Fruit fly (Drosophila melanogaster) whole organism, prepupa: ENCODE results near the gene Gr93b.
A peak's percentile ranks its signal among the peaks of the same experiment; 100 is the strongest.

Source experiments
- Blimp-1 ChIP-seq: fragments of 200-800 bp; sonication (Bioruptor generic); optimal IDR thresholded peaks from 3 replicates; lab custom pipeline; 2017; ENCODE audit warnings: missing biosample characterization, missing genetic modification characterization, mild to moderate bottlenecking, moderate library complexity, missing genetic modification reagents
- CG10631 ChIP-seq: fragments of 200-800 bp; sonication (Bioruptor generic); optimal IDR thresholded peaks from 2 replicates; lab custom pipeline; 2016; ENCODE audit warnings: missing biosample characterization, missing genetic modification characterization
- CG11294 ChIP-seq: fragments of 200-800 bp; sonication (Bioruptor generic); IDR thresholded peaks from 2 replicates; pipeline ENCODE4 v1.3.6; 2022; ENCODE audit warnings: missing biosample characterization, missing genetic modification characterization
- CG15336 ChIP-seq: fragments of 200-800 bp; sonication (Bioruptor generic); IDR thresholded peaks from 2 replicates; pipeline ENCODE4 v1.3.6; 2022; ENCODE audit warnings: missing biosample characterization, missing genetic modification characterization
- CG1621 ChIP-seq: fragments of 200-800 bp; sonication (Bioruptor generic); optimal IDR thresholded peaks from 3 replicates; lab custom pipeline; 2018; ENCODE audit warnings: missing biosample characterization, mild to moderate bottlenecking, missing genetic modification characterization
- CG31627 ChIP-seq: fragments of 200-800 bp; sonication (Bioruptor generic); optimal IDR thresholded peaks from 3 replicates; lab custom pipeline; 2016; ENCODE audit warnings: missing biosample characterization, missing genetic modification characterization
- CG32006 ChIP-seq: fragments of 200-800 bp; sonication (Bioruptor generic); optimal IDR thresholded peaks from 3 replicates; lab custom pipeline; 2017; ENCODE audit warnings: missing biosample characterization, mild to moderate bottlenecking, missing genetic modification characterization
- CG34406 ChIP-seq: fragments of 200-800 bp; sonication (Bioruptor generic); optimal IDR thresholded peaks from 3 replicates; lab custom pipeline; 2016; ENCODE audit warnings: missing biosample characterization, missing genetic modification characterization
- CG3919 ChIP-seq: fragments of 200-800 bp; sonication (Bioruptor generic); optimal IDR thresholded peaks from 3 replicates; lab custom pipeline; 2016; ENCODE audit warnings: missing biosample characterization, missing genetic modification characterization
- CG4318 ChIP-seq: fragments of 200-800 bp; sonication (Bioruptor generic); optimal IDR thresholded peaks from 3 replicates; lab custom pipeline; 2017; ENCODE audit warnings: missing biosample characterization, mild to moderate bottlenecking, missing genetic modification characterization
- CG6163 ChIP-seq: fragments of 200-800 bp; sonication (Bioruptor generic); IDR thresholded peaks from 3 replicates; pipeline ENCODE4 v1.3.6; 2022; ENCODE audit warnings: missing biosample characterization, missing genetic modification characterization
- CG6276 ChIP-seq: fragments of 200-800 bp; sonication (Bioruptor generic); optimal IDR thresholded peaks from 2 replicates; lab custom pipeline; 2017; ENCODE audit warnings: missing biosample characterization, mild to moderate bottlenecking, missing genetic modification characterization
- CG6792 ChIP-seq: fragments of 200-800 bp; sonication (Bioruptor generic); optimal IDR thresholded peaks from 3 replicates; lab custom pipeline; 2016; ENCODE audit warnings: missing biosample characterization, missing genetic modification characterization
- CG6854 ChIP-seq: fragments of 200-800 bp; sonication (Bioruptor generic); optimal IDR thresholded peaks from 2 replicates; lab custom pipeline; 2017; ENCODE audit warnings: missing biosample characterization, mild to moderate bottlenecking, missing genetic modification characterization
- CG7368 ChIP-seq: fragments of 200-800 bp; sonication (Bioruptor generic); optimal IDR thresholded peaks from 3 replicates; lab custom pipeline; 2016; ENCODE audit warnings: missing biosample characterization, missing genetic modification characterization
- CG8119 ChIP-seq: fragments of 200-800 bp; sonication (Bioruptor generic); IDR thresholded peaks from 3 replicates; pipeline ENCODE4 v1.3.6; 2022; ENCODE audit warnings: missing biosample characterization, missing genetic modification characterization
- CG8319 ChIP-seq: fragments of 200-800 bp; sonication (Bioruptor generic); optimal IDR thresholded peaks from 3 replicates; lab custom pipeline; 2016; ENCODE audit warnings: missing biosample characterization, missing genetic modification characterization
- CG8632 ChIP-seq: fragments of 200-800 bp; sonication (Bioruptor generic); optimal IDR thresholded peaks from 3 replicates; lab custom pipeline; 2016; ENCODE audit warnings: missing biosample characterization, missing genetic modification characterization
- Eip75B ChIP-seq: fragments of 200-800 bp; sonication (Bioruptor generic); optimal IDR thresholded peaks from 3 replicates; lab custom pipeline; 2016; ENCODE audit warnings: missing biosample characterization, missing genetic modification characterization
- Eip78C ChIP-seq: fragments of 200-800 bp; sonication (Bioruptor generic); peaks from one replicate; lab custom pipeline; 2016; ENCODE audit warnings: missing biosample characterization, missing genetic modification characterization
- Eip93F ChIP-seq: fragments of 200-800 bp; sonication (Bioruptor generic); optimal IDR thresholded peaks from 2 replicates; lab custom pipeline; 2016; ENCODE audit warnings: missing biosample characterization, mild to moderate bottlenecking, missing genetic modification characterization
- Hr38 ChIP-seq: sonication (Bioruptor generic); optimal IDR thresholded peaks from 2 replicates; lab custom pipeline; 2016; ENCODE audit warnings: missing biosample characterization, missing genetic modification characterization
- Met ChIP-seq: fragments of 200-800 bp; sonication (Bioruptor generic); optimal IDR thresholded peaks from 3 replicates; lab custom pipeline; 2016; ENCODE audit warnings: missing biosample characterization, missing genetic modification characterization
- OdsH ChIP-seq: fragments of 200-800 bp; sonication (Bioruptor generic); optimal IDR thresholded peaks from 3 replicates; lab custom pipeline; 2016; ENCODE audit warnings: missing biosample characterization, missing genetic modification characterization
- Smox ChIP-seq: fragments of 200-800 bp; sonication (Bioruptor generic); optimal IDR thresholded peaks from 3 replicates; lab custom pipeline; 2016; ENCODE audit warnings: missing biosample characterization, missing genetic modification characterization
- Sox102F ChIP-seq: fragments of 200-800 bp; sonication (Bioruptor generic); optimal IDR thresholded peaks from 2 replicates; lab custom pipeline; 2016; ENCODE audit warnings: missing biosample characterization, mild to moderate bottlenecking, missing genetic modification characterization
- Sox15 ChIP-seq: fragments of 200-800 bp; sonication (Bioruptor generic); optimal IDR thresholded peaks from 3 replicates; lab custom pipeline; 2016; ENCODE audit warnings: missing biosample characterization, missing genetic modification characterization
- achi ChIP-seq: fragments of 200-800 bp; sonication (Bioruptor generic); optimal IDR thresholded peaks from 3 replicates; lab custom pipeline; 2016; ENCODE audit warnings: missing biosample characterization, missing genetic modification characterization
- acj6 ChIP-seq: fragments of 200-800 bp; sonication (Bioruptor generic); optimal IDR thresholded peaks from 3 replicates; lab custom pipeline; 2016; ENCODE audit warnings: missing biosample characterization, missing genetic modification characterization
- cyc ChIP-seq: fragments of 200-800 bp; sonication (Bioruptor generic); optimal IDR thresholded peaks from 3 replicates; lab custom pipeline; 2016; ENCODE audit warnings: missing biosample characterization, missing genetic modification characterization
- dac ChIP-seq: fragments of 200-800 bp; sonication (Bioruptor generic); optimal IDR thresholded peaks from 2 replicates; lab custom pipeline; 2017; ENCODE audit warnings: missing biosample characterization, mild to moderate bottlenecking, missing genetic modification characterization
- dsx ChIP-seq: fragments of 200-800 bp; optimal IDR thresholded peaks from 3 replicates; lab custom pipeline; 2019; ENCODE audit warnings: missing biosample characterization, mild to moderate bottlenecking, missing genetic modification characterization, moderate library complexity; ENCODE audit not compliant: poor library complexity, severe bottlenecking
- eg ChIP-seq: fragments of 200-800 bp; sonication (Bioruptor generic); IDR thresholded peaks from 3 replicates; pipeline ENCODE4 v1.3.6; 2022; ENCODE audit warnings: missing biosample characterization, missing genetic modification characterization
- esn ChIP-seq: fragments of 200-800 bp; sonication (Bioruptor generic); optimal IDR thresholded peaks from 2 replicates; lab custom pipeline; 2016; ENCODE audit warnings: missing biosample characterization, mild to moderate bottlenecking, missing genetic modification characterization, moderate library complexity
- fd85E ChIP-seq: fragments of 200-800 bp; sonication (Bioruptor generic); optimal IDR thresholded peaks from 3 replicates; lab custom pipeline; 2016; ENCODE audit warnings: missing biosample characterization, missing genetic modification characterization
- fkh ChIP-seq: fragments of 200-800 bp; sonication (Bioruptor generic); optimal IDR thresholded peaks from 3 replicates; lab custom pipeline; 2017; ENCODE audit warnings: missing biosample characterization, mild to moderate bottlenecking, missing genetic modification characterization, moderate library complexity
- lz ChIP-seq: fragments of 200-800 bp; sonication (Bioruptor generic); optimal IDR thresholded peaks from 3 replicates; lab custom pipeline; 2016; ENCODE audit warnings: missing biosample characterization, missing genetic modification characterization
- net ChIP-seq: fragments of 200-800 bp; sonication (Bioruptor generic); optimal IDR thresholded peaks from 3 replicates; lab custom pipeline; 2016; ENCODE audit warnings: missing biosample characterization, missing genetic modification characterization
- pdm3 ChIP-seq: fragments of 200-800 bp; sonication (Bioruptor generic); optimal IDR thresholded peaks from 3 replicates; lab custom pipeline; 2016; ENCODE audit warnings: missing biosample characterization, missing genetic modification characterization
- salr ChIP-seq, 2 experiments: fragments of 200-800 bp; sonication (Bioruptor generic); optimal IDR thresholded peaks; 3 replicates each; lab custom pipeline; 2016 to 2018; ENCODE audit warnings: missing biosample characterization in 2 of 2, missing genetic modification characterization in 2 of 2, mild to moderate bottlenecking in 1 of 2
- spab ChIP-seq: fragments of 200-800 bp; sonication (Bioruptor generic); optimal IDR thresholded peaks from 2 replicates; lab custom pipeline; 2017; ENCODE audit warnings: missing biosample characterization, mild to moderate bottlenecking, missing genetic modification characterization, missing genetic modification reagents
- ss ChIP-seq, 2 experiments: fragments of 200-800 bp; sonication (Bioruptor generic); optimal IDR thresholded peaks; 2 replicates in 1 of 2; 3 replicates in 1 of 2; lab custom pipeline; 2017 to 2018; ENCODE audit warnings: mild to moderate bottlenecking in 2 of 2, missing biosample characterization in 2 of 2, missing genetic modification characterization in 2 of 2, moderate library complexity in 1 of 2
- topi ChIP-seq: fragments of 200-800 bp; sonication (Bioruptor generic); optimal IDR thresholded peaks from 3 replicates; lab custom pipeline; 2016; ENCODE audit warnings: missing biosample characterization, missing genetic modification characterization
- vri ChIP-seq: fragments of 200-800 bp; sonication (Bioruptor generic); optimal IDR thresholded peaks from 3 replicates; lab custom pipeline; 2016; ENCODE audit warnings: missing biosample characterization, mild to moderate bottlenecking, missing genetic modification characterization

Gr93b gene

DNA sequence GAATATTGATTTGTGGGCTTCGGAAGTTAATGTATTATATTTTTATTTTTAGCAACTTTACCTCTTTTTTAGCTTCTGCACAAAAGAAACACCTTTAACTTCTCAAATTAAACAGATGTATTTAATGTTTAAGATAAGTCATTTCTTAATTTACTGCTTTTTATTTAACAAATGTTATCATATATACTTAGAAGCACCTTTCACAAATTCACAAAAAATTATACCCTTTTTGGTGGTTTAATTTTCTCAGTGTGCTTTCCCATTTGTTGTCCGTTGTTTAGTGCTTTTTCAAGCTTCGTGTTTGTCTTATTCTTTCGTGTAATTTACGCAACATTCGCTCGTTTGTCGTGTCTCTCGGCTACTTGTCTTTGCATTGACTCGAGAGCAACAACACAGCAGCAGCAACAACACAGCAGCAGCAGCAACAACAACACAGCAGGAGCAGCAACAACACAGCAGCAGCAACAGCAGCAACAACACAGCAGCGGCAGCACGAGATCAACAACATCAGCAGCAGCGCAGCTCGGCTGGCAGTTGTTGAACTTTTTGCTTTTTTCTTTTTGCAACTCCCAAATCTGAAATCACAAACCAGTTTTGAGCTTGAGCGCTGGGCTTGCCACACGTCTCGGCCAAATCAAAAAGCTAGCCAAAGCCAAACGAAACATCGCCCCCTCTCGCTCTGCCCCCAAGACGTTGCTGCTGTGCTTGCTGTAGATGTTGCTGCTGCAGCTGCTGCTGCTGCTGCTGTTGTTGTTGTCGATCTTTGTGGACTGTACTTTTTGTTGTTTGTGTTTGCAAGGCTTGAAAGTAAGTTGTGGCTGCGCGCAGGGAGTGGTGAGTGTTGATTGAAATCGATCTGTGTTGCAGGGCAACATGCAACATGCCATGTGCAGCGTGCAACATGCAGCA lies 6.2 kb downstream of the Gr93b start (continued):
- peak; percentile 31 to 85 for TF ChIP-seq ss (GFP tag; optimal IDR thresholded peaks at IDR 0.05; lab: Kevin White, UChicago)
- TF ChIP-seq CG6163: peak; percentile 91
- TF ChIP-seq CG3919 (GFP tag; lab: Kevin White, UChicago): peak; percentile 82
- TF ChIP-seq CG10631 (GFP tag; lab: Kevin White, UChicago): peak; percentile 57
- TF ChIP-seq CG32006 (GFP tag; lab: Kevin White, UChicago): no peak
- 0 out of 2 replicates have a peak, but pooled peaks have one; percentile 14 for TF ChIP-seq CG15336 (GFP tag; lab: Robert Waterston, UW)
- TF ChIP-seq OdsH (GFP tag; lab: Kevin White, UChicago): no peak
- TF ChIP-seq CG6792 (GFP tag; lab: Kevin White, UChicago): no peak
- no peak for TF ChIP-seq pdm3 (GFP tag; lab: Kevin White, UChicago)
- TF ChIP-seq eg: peak; percentile 84
- no peak for TF ChIP-seq salr (GFP tag; optimal IDR thresholded peaks at IDR 0.05; lab: Kevin White, UChicago)
- TF ChIP-seq fkh (GFP tag; lab: Kevin White, UChicago): no peak
- no peak for TF ChIP-seq CG8632 (GFP tag; lab: Kevin White, UChicago)
- no peak for TF ChIP-seq CG1621 (tag; lab: Kevin White, UChicago)
- TF ChIP-seq CG6276 (GFP tag; lab: Kevin White, UChicago): peak; percentile 83
- TF ChIP-seq Hr38 (GFP tag; lab: Kevin White, UChicago): no peak
- TF ChIP-seq lz (GFP tag; lab: Kevin White, UChicago): peak; percentile 49
- no peak for TF ChIP-seq Sox102F (GFP tag; lab: Kevin White, UChicago)
- TF ChIP-seq net (GFP tag; lab: Kevin White, UChicago): no peak
- TF ChIP-seq achi (GFP tag; lab: Kevin White, UChicago): no peak
- TF ChIP-seq cyc (GFP tag; lab: Kevin White, UChicago): peak; percentile 72

DNA sequence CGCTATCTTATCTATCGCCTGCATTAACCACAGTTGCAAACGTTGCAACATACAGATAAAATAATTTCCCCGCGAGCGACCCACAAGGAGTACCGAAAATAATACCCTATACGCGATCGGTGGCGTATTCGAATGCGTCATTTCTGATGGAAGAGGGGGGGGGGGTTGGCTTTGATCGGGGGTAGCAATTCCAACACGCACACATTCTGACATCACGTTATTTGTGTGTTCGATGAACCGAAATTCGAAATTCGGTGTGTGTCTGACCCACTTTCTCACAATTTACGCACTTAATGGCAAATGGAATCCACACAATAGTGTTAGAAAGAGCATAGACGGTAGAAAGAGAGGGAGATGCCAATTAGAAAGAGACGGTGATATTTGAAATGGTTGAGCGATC lies 7.0 kb downstream of the Gr93b start:
- TF ChIP-seq vri: peak; percentile 19
- TF ChIP-seq achi (GFP tag; lab: Kevin White, UChicago): no peak
- TF ChIP-seq, all 60 proteins: peak for 1

DNA sequence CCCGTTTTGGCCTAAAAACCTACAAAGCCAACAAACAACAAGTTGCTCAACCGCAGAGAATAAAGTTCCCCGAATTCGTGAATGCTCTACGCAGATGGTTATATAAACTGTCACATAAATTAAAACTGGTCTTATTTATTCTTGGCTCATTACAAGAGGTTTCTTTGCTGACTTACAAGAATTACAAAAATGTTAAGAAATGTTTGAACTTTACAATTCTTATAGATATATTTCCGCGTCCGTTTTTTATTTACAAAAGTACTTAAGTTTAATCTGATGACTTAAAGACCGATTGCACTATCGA lies 7.4 kb downstream of the Gr93b start:
- no peak for TF ChIP-seq fd85E (GFP tag; lab: Kevin White, UChicago)
- peak; percentile 64 for TF ChIP-seq Eip78C (GFP tag; lab: Kevin White, UChicago)
- no peak for TF ChIP-seq CG31627
- TF ChIP-seq lz (GFP tag; lab: Kevin White, UChicago): no peak
- peak; percentile 38 for TF ChIP-seq CG32006 (GFP tag; lab: Kevin White, UChicago)
- TF ChIP-seq Blimp-1 (GFP tag; lab: Kevin White, UChicago): no peak
- TF ChIP-seq spab (GFP tag; lab: Kevin White, UChicago): no peak
- no peak for TF ChIP-seq CG10631 (GFP tag; lab: Kevin White, UChicago)
- no peak for TF ChIP-seq fkh (GFP tag; lab: Kevin White, UChicago)
- peak; percentile 6 for TF ChIP-seq CG6276 (GFP tag; lab: Kevin White, UChicago)
- peak; percentile 15 for TF ChIP-seq net (GFP tag; lab: Kevin White, UChicago)
- peak; percentile 64; the same call in 1 of the 3 replicates for TF ChIP-seq eg
- TF ChIP-seq salr (GFP tag; optimal IDR thresholded peaks at IDR 0.05; lab: Kevin White, UChicago): no peak
- TF ChIP-seq Sox102F (GFP tag; lab: Kevin White, UChicago): no peak
- no peak for TF ChIP-seq CG4318
- no peak for TF ChIP-seq dac
- TF ChIP-seq Eip75B: peak; percentile 2
- no peak for TF ChIP-seq CG34406 (GFP tag; lab: Kevin White, UChicago)
- no peak for TF ChIP-seq vri
- TF ChIP-seq Eip93F (GFP tag; lab: Kevin White, UChicago): no peak
- TF ChIP-seq cyc (GFP tag; lab: Kevin White, UChicago): no peak
- no peak for TF ChIP-seq CG6854
- no peak for TF ChIP-seq achi (GFP tag; lab: Kevin White, UChicago)
- TF ChIP-seq dsx (GFP tag; lab: Kevin White, UChicago): no peak
- no peak for TF ChIP-seq CG7368 (GFP tag; lab: Kevin White, UChicago)
- TF ChIP-seq esn (GFP tag; lab: Kevin White, UChicago): peak; percentile 19
- TF ChIP-seq CG8119 (GFP tag; lab: Robert Waterston, UW): no peak
- 0 out of 2 replicates have a peak, but pooled peaks have one; percentile 8 for TF ChIP-seq CG15336 (GFP tag; lab: Robert Waterston, UW)
- no peak for TF ChIP-seq topi (GFP tag; lab: Kevin White, UChicago)
- TF ChIP-seq acj6 (GFP tag; lab: Kevin White, UChicago): no peak
- TF ChIP-seq Sox15 (GFP tag; lab: Kevin White, UChicago): no peak
- no peak for TF ChIP-seq CG11294 (GFP tag; lab: Robert Waterston, UW)
- TF ChIP-seq Met (GFP tag; lab: Kevin White, UChicago): peak; percentile 23
- no peak for TF ChIP-seq Smox (GFP tag; lab: Kevin White, UChicago)
- TF ChIP-seq CG8319 (GFP tag; lab: Kevin White, UChicago): no peak
- TF ChIP-seq CG1621 (tag; lab: Kevin White, UChicago): no peak
